Fruit fly (Drosophila melanogaster): ENCODE measurements around the gene SWIP.

SWIP gene

DNA sequence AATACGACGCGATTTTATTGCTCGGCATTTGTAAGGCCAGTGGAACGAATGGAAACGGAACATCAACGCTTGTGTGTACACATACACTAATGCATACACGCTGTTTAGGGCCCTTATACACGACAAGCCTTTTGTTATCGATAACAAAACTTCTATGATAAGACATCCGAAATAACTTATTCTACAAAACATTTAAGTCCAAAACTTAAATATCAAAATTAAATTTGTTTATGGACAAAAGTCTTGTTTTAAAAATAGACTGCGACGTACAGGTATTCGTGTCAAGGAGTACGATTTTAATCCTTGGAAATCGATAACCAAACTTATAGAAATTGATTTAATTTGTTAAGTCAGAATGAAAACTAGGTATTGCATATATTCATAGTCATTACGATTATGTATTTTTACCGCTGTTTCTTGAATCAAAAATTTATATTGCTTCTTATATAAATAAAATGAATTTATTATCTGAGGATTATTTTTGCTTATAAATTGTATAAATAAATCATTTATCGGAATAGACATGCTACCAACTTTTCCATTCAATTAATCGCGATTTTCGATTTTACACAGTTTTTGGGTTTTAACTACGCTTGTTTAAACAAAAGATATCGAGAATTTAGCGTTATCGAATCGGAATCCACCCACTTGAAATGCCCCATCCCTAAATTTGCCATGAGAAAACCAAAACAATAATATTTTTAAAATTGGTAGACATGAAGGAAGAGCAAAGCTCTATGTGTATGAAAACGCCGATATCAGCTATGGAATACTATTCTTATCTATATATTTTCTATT lies at the start of gene SWIP, which contains the start of gene CG9915:
Gene SWIP, plus strand, starts transcription at position 632 of the 798 bp plus-strand sequence.
Gene CG9915, minus strand, starts transcription at position 61 of the 798 bp plus-strand sequence.
- TF ChIP-seq Hr78 (GFP tag; optimal IDR thresholded peaks at IDR 0.05) (no peak), Vsx2 (GFP tag; optimal IDR thresholded peaks at IDR 0.05; ENCODE audit: partially characterized antibody) (peak; percentile 99), woc (GFP tag; optimal IDR thresholded peaks at IDR 0.05) (peak; percentile 29), Dif (GFP tag; optimal IDR thresholded peaks at IDR 0.05; ENCODE audit: partially characterized antibody) (peak; percentile 97), h (GFP tag; optimal IDR thresholded peaks at IDR 0.05) (no peak), N (GFP tag; optimal IDR thresholded peaks at IDR 0.05) (no peak), Sp1 (GFP tag; optimal IDR thresholded peaks at IDR 0.05) (peak; percentile 17), dmrt93B (GFP tag; optimal IDR thresholded peaks at IDR 0.05) (no peak), dl (GFP tag; optimal IDR thresholded peaks at IDR 0.05; ENCODE audit: insufficient read depth in 1 of 2, partially characterized antibody in 2 of 2) (peak; percentile 69 to 90), foxo (GFP tag; optimal IDR thresholded peaks at IDR 0.05) (peak in 1 of 2 experiments; percentile 25)

DNA sequence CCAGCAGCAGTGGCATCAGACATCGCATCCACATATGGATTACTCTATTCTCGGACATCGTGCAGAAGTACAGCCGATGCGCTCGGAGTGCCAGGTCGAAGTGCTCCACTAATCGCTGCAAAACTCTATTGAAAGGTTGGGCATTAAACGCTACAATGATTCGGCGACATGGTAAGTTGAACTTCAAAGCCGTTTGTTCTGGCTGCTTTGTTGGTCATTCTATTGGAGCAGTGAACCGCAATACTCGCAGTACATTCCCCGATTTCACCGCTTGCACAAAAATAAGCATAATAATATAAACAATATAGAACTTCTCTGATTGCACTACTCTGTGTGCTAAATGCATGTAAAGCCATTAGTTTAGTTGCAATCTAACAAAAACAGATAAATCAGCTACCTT lies 47.1 kb upstream of the SWIP start, which contains the start of gene CG12507:
Gene CG12507, minus strand, starts transcription at position 101 of the 400 bp plus-strand sequence.
- no peak for TF ChIP-seq GATAd (GFP tag; optimal IDR thresholded peaks at IDR 0.05)
- TF ChIP-seq sage (GFP tag; optimal IDR thresholded peaks at IDR 0.05): no peak
- TF ChIP-seq N (GFP tag; optimal IDR thresholded peaks at IDR 0.05): no peak
- TF ChIP-seq usp (GFP tag; optimal IDR thresholded peaks at IDR 0.05): no peak
- no peak for TF ChIP-seq pan (optimal IDR thresholded peaks at IDR 0.05)
- TF ChIP-seq h (GFP tag; optimal IDR thresholded peaks at IDR 0.05): no peak
- TF ChIP-seq dmrt93B (GFP tag; optimal IDR thresholded peaks at IDR 0.05): no peak
- TF ChIP-seq Myc (optimal IDR thresholded peaks at IDR 0.05): no peak
- no peak for TF ChIP-seq br (GFP tag; optimal IDR thresholded peaks at IDR 0.05)
- TF ChIP-seq lola (GFP tag; optimal IDR thresholded peaks at IDR 0.05): no peak
- no peak for TF ChIP-seq ey (GFP tag; optimal IDR thresholded peaks at IDR 0.05)
- no peak for TF ChIP-seq Dfd (GFP tag; optimal IDR thresholded peaks at IDR 0.05)
- no peak for TF ChIP-seq rgr (GFP tag; optimal IDR thresholded peaks at IDR 0.05)
- no peak for TF ChIP-seq jim (GFP tag; optimal IDR thresholded peaks at IDR 0.05)
- no peak for TF ChIP-seq Dif (GFP tag; optimal IDR thresholded peaks at IDR 0.05; ENCODE audit: partially characterized antibody)

DNA sequence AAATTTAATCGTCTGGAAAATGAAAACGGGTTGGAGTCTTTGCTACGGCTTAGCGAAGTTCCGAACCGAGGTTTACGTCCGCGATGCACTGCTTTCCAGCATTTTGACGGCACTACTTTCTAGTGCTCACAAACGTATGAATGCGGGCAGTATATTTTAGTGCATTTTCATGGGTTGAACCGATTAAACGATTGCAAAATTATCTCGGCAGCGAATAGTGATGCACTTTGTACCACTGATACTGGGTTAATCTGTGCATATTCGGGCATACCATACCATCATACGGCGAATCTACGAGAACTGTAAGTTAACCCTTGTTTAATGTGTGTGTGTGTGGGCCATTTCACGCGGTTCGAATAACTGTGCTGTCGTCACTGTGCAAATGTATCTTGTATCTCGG lies 42.7 kb upstream of the SWIP start, which contains the start of gene Mfe2:
Gene Mfe2, plus strand, starts transcription at position 157 of the 400 bp plus-strand sequence.
- TF ChIP-seq dmrt93B (GFP tag; optimal IDR thresholded peaks at IDR 0.05) (no peak), Myc (optimal IDR thresholded peaks at IDR 0.05) (peak; percentile 44), CG9705 (GFP tag; optimal IDR thresholded peaks at IDR 0.05) (peak; percentile 37), Jra (GFP tag; optimal IDR thresholded peaks at IDR 0.05) (peak; percentile 31), GATAd (GFP tag; optimal IDR thresholded peaks at IDR 0.05) (no peak), rgr (GFP tag; optimal IDR thresholded peaks at IDR 0.05) (peak; percentile 66), ey (GFP tag; optimal IDR thresholded peaks at IDR 0.05) (peak; percentile 23), N (GFP tag; optimal IDR thresholded peaks at IDR 0.05) (no peak), Dif (GFP tag; optimal IDR thresholded peaks at IDR 0.05; ENCODE audit: partially characterized antibody) (no peak), HLH106 (tag; optimal IDR thresholded peaks at IDR 0.05) (peak; percentile 43), foxo (GFP tag; optimal IDR thresholded peaks at IDR 0.05) (peak in 1 of 2 experiments; percentile 67), psq (GFP tag; optimal IDR thresholded peaks at IDR 0.05) (peak; percentile 35), Rel (GFP tag; optimal IDR thresholded peaks at IDR 0.05) (no peak), Rel (tag; optimal IDR thresholded peaks at IDR 0.05) (peak; percentile 56), OdsH (GFP tag; optimal IDR thresholded peaks at IDR 0.05) (peak; percentile 30), usp (GFP tag; optimal IDR thresholded peaks at IDR 0.05) (no peak), h (GFP tag; optimal IDR thresholded peaks at IDR 0.05) (peak; percentile 64), sv (GFP tag; optimal IDR thresholded peaks at IDR 0.05) (peak; percentile 19), Hr83 (GFP tag; optimal IDR thresholded peaks at IDR 0.05; ENCODE audit: poor library complexity, severe bottlenecking) (peak; percentile 66), Hnf4 (GFP tag; optimal IDR thresholded peaks at IDR 0.05) (peak; percentile 88), fru (GFP tag; optimal IDR thresholded peaks at IDR 0.05) (peak; percentile 39), brk (GFP tag; optimal IDR thresholded peaks at IDR 0.05) (no peak), br (GFP tag; optimal IDR thresholded peaks at IDR 0.05) (peak; percentile 40), Sp1 (GFP tag; optimal IDR thresholded peaks at IDR 0.05) (peak; percentile 43), Vsx2 (GFP tag; optimal IDR thresholded peaks at IDR 0.05; ENCODE audit: partially characterized antibody) (no peak)
